Worm (Caenorhabditis elegans): ENCODE measurements around the gene chil-13.

Gene chil-13

DNA sequence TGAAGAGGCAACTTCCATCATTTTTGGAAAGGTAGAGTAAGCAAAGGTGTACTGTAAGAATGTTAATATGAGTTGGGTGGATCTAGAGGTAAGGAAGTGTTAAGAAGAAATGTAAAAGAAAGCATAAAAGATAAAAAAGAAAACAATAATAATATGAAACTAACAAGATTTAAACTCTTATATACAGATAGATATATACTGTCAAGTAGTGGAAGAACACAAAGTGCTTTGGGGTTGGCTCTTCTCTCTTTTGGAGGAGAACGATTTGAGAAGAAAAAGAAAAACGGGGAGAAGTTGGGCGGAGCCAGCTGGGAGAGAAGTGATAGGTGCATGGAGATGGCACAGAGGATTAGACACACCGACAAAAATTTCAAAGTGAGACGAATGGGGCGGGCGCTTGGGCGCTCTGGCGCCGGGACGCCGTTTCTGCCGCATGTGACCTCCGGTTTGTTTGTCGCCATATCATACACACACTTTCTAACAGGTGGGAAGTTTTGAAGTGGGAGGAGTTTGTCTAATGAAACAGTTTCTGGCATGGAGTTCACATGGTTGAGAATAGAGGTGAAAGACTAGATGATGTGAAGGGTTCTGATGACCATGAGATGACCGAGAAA, 49.3 kb upstream of the chil-13 start, which contains the start of gene T19H5.4 (continued):
- TF ChIP-seq nhr-12 (tag; optimal IDR thresholded peaks at IDR 0.05) (no peak), nhr-76 (tag; optimal IDR thresholded peaks at IDR 0.05) (no peak), skn-1 (tag; optimal IDR thresholded peaks at IDR 0.05) (peak; percentile 34), unc-130 (tag; optimal IDR thresholded peaks at IDR 0.05) (no peak), mdl-1 (tag; optimal IDR thresholded peaks at IDR 0.05) (peak in 1 of 2 experiments; percentile 73), lsy-2 (tag; optimal IDR thresholded peaks at IDR 0.05) (peak; percentile 11 to 32), ama-1 (optimal IDR thresholded peaks at IDR 0.05) (no peak), lin-39 (tag; optimal IDR thresholded peaks at IDR 0.05) (no peak), unc-62 (GFP tag; optimal IDR thresholded peaks at IDR 0.05) (no peak), lin-35 (GFP tag; optimal IDR thresholded peaks at IDR 0.05) (peak; percentile 15 to 61), tlp-1 (tag; optimal IDR thresholded peaks at IDR 0.05) (no peak), elt-3 (tag; optimal IDR thresholded peaks at IDR 0.05) (peak in 4 of 6 experiments; percentile 45 to 68 (median 60)), mef-2 (tag; optimal IDR thresholded peaks at IDR 0.05) (no peak), C16A3.4 (tag; optimal IDR thresholded peaks at IDR 0.05) (peak; percentile 37), C04F5.9 (tag; optimal IDR thresholded peaks at IDR 0.05) (no peak), ceh-88 (GFP tag; IDR thresholded peaks at IDR 0.05) (no peak), ceh-82 (tag; optimal IDR thresholded peaks at IDR 0.05) (peak; percentile 3 to 16 (median 12)), unc-86 (tag; optimal IDR thresholded peaks at IDR 0.05) (no peak), egl-13 (tag; optimal IDR thresholded peaks at IDR 0.05) (no peak), ceh-8 (GFP tag; optimal IDR thresholded peaks at IDR 0.05) (no peak), nhr-71 (tag; optimal IDR thresholded peaks at IDR 0.05) (peak; percentile 81), F16B12.6 (tag; optimal IDR thresholded peaks at IDR 0.05) (no peak), lin-13 (GFP tag; optimal IDR thresholded peaks at IDR 0.05) (peak; percentile 44), lin-15B (tag; optimal IDR thresholded peaks at IDR 0.05) (no peak), mab-9 (GFP tag; IDR thresholded peaks at IDR 0.05) (no peak), mep-1 (tag; optimal IDR thresholded peaks at IDR 0.05) (no peak), nhr-90 (tag; optimal IDR thresholded peaks at IDR 0.05; ENCODE audit: poor library complexity) (peak; percentile 74), pag-3 (tag; optimal IDR thresholded peaks at IDR 0.05; ENCODE audit: borderline replicate concordance, insufficient read depth) (no peak)

ce11 chrII:9485081-9485730, 47.1 kb upstream of the chil-13 start:
- peak; percentile 12 for TF ChIP-seq nhr-71 (tag; optimal IDR thresholded peaks at IDR 0.05)
- TF ChIP-seq nhr-12 (tag; optimal IDR thresholded peaks at IDR 0.05): no peak
- TF ChIP-seq zip-4 (GFP tag; optimal IDR thresholded peaks at IDR 0.05): no peak
- TF ChIP-seq sup-37 (GFP tag; optimal IDR thresholded peaks at IDR 0.05): no peak
- no peak for TF ChIP-seq ets-5 (GFP tag; IDR thresholded peaks at IDR 0.05)
- no peak for TF ChIP-seq ceh-90 (tag; optimal IDR thresholded peaks at IDR 0.05)
- peak; percentile 45 for TF ChIP-seq blmp-1 (tag; optimal IDR thresholded peaks at IDR 0.05)
- no peak for TF ChIP-seq irx-1 (tag; optimal IDR thresholded peaks at IDR 0.05)
- TF ChIP-seq efl-1 (optimal IDR thresholded peaks at IDR 0.05): no peak
- no peak for TF ChIP-seq efl-1 (GFP tag; optimal IDR thresholded peaks at IDR 0.05 in 1 of 2)
- TF ChIP-seq pax-3 (tag; optimal IDR thresholded peaks at IDR 0.05): no peak
- no peak for TF ChIP-seq hlh-4 (tag; optimal IDR thresholded peaks at IDR 0.05)
- TF ChIP-seq sox-4 (tag; optimal IDR thresholded peaks at IDR 0.05): no peak
- TF ChIP-seq efl-3 (GFP tag; optimal IDR thresholded peaks at IDR 0.05): no peak
- no peak for TF ChIP-seq C04F5.9 (tag; optimal IDR thresholded peaks at IDR 0.05)
- TF ChIP-seq lin-14 (GFP tag; optimal IDR thresholded peaks at IDR 0.05): peak; percentile 59
- no peak for TF ChIP-seq alr-1 (tag; optimal IDR thresholded peaks at IDR 0.05; ENCODE audit: borderline replicate concordance)
- TF ChIP-seq aha-1 (tag; optimal IDR thresholded peaks at IDR 0.05): no peak
- TF ChIP-seq tbx-2 (tag; optimal IDR thresholded peaks at IDR 0.05): peak; percentile 22
- TF ChIP-seq nhr-76 (tag; optimal IDR thresholded peaks at IDR 0.05): no peak
- TF ChIP-seq hlh-17 (GFP tag; optimal IDR thresholded peaks at IDR 0.05; ENCODE audit: borderline replicate concordance): no peak
- TF ChIP-seq ztf-4 (tag; optimal IDR thresholded peaks at IDR 0.05): no peak

Measured in whole organism, L1 larva.